Fruit fly (Drosophila melanogaster): ENCODE measurements around the gene CG42354.

dm6 chrX:16135391-16135790 is 30.6 kb upstream of the CG42354 start:
- no peak for TF ChIP-seq insv (optimal IDR thresholded peaks at IDR 0.05)
- TF ChIP-seq psq (optimal IDR thresholded peaks at IDR 0.05): no peak
- TF ChIP-seq Sin3A (optimal IDR thresholded peaks at IDR 0.05): no peak

Data from Kc167 (cell line).